Fruit fly (Drosophila melanogaster): Measurements from ENCODE around the gene wcy.

Gene wcy

DNA sequence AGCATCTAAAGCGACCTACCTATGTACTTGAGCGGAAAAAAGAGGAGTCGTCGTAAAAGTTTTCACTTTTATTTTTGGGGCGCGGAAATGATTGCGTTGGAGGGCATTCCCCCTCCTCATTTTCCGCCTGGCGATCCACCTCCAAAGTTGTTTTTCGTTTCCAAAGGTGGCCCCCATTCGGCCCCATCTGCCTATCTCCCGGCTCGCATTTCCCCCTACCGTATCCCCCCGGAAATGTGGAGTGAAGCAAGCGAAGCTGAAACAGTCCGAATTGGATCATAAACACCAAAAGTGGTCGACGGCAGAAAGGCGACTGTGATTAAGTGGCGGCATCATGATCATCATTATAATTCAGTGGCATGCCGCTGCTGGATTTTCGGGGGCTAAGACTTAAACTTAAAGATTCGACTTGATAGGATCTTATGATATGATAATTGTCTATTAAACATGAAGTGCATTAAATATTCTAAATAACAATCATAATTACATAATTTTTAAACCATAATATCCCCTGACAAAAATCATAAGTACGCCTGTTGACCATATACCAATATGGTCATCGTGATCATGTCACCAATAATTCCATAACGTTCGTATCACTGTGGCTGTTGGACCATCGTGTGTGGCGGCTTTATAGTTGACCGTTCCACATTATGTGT, 46.0 kb upstream of the wcy start (continued):
- TF ChIP-seq CG6854 (GFP tag; optimal IDR thresholded peaks at IDR 0.05): no peak
- TF ChIP-seq CG6792 (GFP tag; optimal IDR thresholded peaks at IDR 0.05): peak; percentile 52
- peak; percentile 37 for TF ChIP-seq CG10669 (GFP tag; optimal IDR thresholded peaks at IDR 0.05)
- peak; percentile 36 for TF ChIP-seq Ets96B (tag; optimal IDR thresholded peaks at IDR 0.05)
- TF ChIP-seq Ets21C (GFP tag; optimal IDR thresholded peaks at IDR 0.05): peak; percentile 10
- TF ChIP-seq fd59A (GFP tag; optimal IDR thresholded peaks at IDR 0.05): no peak
- TF ChIP-seq CG3032 (tag; optimal IDR thresholded peaks at IDR 0.05): peak; percentile 24
- TF ChIP-seq CG7368 (GFP tag; optimal IDR thresholded peaks at IDR 0.05): peak; percentile 55
- TF ChIP-seq salr (GFP tag; optimal IDR thresholded peaks at IDR 0.05): peak in 1 of 2 experiments; percentile 16
- TF ChIP-seq CG8632 (GFP tag; optimal IDR thresholded peaks at IDR 0.05): peak; percentile 68
- TF ChIP-seq CG8119 (GFP tag; IDR thresholded peaks at IDR 0.05): peak; percentile 38; the same call in 1 of the 3 replicates
- TF ChIP-seq CG1621 (tag; optimal IDR thresholded peaks at IDR 0.05): peak; percentile 24
- peak; percentile 52; the same call in 1 of the 3 replicates for TF ChIP-seq CG6163 (GFP tag; IDR thresholded peaks at IDR 0.05)
- TF ChIP-seq Sox14 (GFP tag; optimal IDR thresholded peaks at IDR 0.05): peak; percentile 18
- TF ChIP-seq lz (GFP tag; optimal IDR thresholded peaks at IDR 0.05): peak; percentile 68
- peak; percentile 64 for TF ChIP-seq CG34406 (GFP tag; optimal IDR thresholded peaks at IDR 0.05)
- peak; percentile 65 for TF ChIP-seq Met (GFP tag; optimal IDR thresholded peaks at IDR 0.05)
- peak; percentile 1 for TF ChIP-seq Eip93F (GFP tag; optimal IDR thresholded peaks at IDR 0.05)
- peak; percentile 40 for TF ChIP-seq net (GFP tag; optimal IDR thresholded peaks at IDR 0.05)
- no peak for TF ChIP-seq dsx (GFP tag; optimal IDR thresholded peaks at IDR 0.05; ENCODE audit: poor library complexity, severe bottlenecking)
- TF ChIP-seq Blimp-1 (GFP tag; optimal IDR thresholded peaks at IDR 0.05): no peak
- no peak for TF ChIP-seq spab (GFP tag; optimal IDR thresholded peaks at IDR 0.05)
- no peak for TF ChIP-seq fkh (GFP tag; optimal IDR thresholded peaks at IDR 0.05)

DNA sequence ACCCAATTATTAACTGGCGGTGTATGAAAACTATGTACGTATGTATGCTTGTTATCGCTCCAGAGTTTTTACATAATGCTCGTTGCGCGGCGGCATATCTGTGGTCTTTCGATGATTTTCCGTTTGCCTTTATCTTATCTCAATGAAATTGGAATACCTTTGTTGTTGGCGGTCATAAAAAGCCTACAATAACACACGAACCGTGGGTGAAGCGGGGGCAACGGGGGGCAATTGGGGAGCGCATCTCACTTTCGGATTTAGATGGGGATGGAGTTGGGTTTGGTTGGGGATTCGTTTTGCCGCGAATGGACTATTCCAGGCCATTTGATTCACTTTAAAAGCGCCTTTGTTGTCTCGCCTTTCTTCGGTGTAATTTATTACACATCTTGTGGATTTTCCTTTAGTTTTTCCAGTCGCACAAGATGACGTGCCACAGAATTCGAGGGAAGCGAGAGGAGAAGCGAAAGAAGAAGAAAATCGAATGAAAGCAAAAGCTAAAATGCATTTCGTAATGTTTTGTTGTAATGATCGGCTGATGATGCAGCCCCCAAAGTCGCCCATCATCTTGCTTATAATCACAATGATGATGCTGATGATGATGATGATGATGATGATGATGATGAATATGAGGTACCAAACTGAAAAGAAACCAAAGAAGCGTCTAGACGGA, 44.9 kb upstream of the wcy start:
- TF ChIP-seq cyc (GFP tag; optimal IDR thresholded peaks at IDR 0.05) (no peak), svp (GFP tag) (peak; percentile 73)

DNA sequence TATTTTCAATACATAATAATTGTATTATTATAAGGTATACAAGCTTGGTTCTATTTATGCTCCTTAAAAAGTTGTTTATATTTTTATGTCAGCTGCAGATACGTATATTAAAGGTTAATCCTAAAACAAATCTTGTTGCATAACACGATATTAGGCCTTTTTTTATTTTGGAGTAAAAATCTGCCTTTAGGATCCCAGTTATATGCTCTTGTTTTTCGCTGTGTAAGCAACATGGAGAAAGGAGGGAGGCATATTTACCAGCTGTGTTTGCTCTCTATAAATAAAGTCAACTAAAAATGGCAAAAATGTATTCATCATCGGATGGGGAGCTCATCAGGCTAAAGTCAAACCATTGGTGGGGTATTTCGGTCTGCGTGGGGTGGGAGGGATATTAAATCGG, 43.9 kb upstream of the wcy start:
- TF ChIP-seq CG10631 (GFP tag; optimal IDR thresholded peaks at IDR 0.05): peak; percentile 23
- peak; percentile 27 for TF ChIP-seq CG6808 (GFP tag; optimal IDR thresholded peaks at IDR 0.05)
- TF ChIP-seq Sox14 (GFP tag; optimal IDR thresholded peaks at IDR 0.05): no peak
- no peak for TF ChIP-seq CG8319 (GFP tag; optimal IDR thresholded peaks at IDR 0.05)
- TF ChIP-seq CG34406 (GFP tag; optimal IDR thresholded peaks at IDR 0.05): peak; percentile 13
- TF ChIP-seq CG9139 (GFP tag; optimal IDR thresholded peaks at IDR 0.05): peak; percentile 3
- no peak for TF ChIP-seq Sox15 (GFP tag; optimal IDR thresholded peaks at IDR 0.05)
- TF ChIP-seq Hr39 (GFP tag; optimal IDR thresholded peaks at IDR 0.05): peak; percentile 12
- peak; percentile 34 for TF ChIP-seq CG6792 (GFP tag; optimal IDR thresholded peaks at IDR 0.05)
- peak; percentile 0 for TF ChIP-seq Ets96B (tag; optimal IDR thresholded peaks at IDR 0.05)
- TF ChIP-seq CG31627 (GFP tag; optimal IDR thresholded peaks at IDR 0.05): peak; percentile 16
- peak; percentile 9 for TF ChIP-seq CG3032 (tag; optimal IDR thresholded peaks at IDR 0.05)
- no peak for TF ChIP-seq Ets21C (GFP tag; optimal IDR thresholded peaks at IDR 0.05)
- TF ChIP-seq fkh (GFP tag; optimal IDR thresholded peaks at IDR 0.05): peak; percentile 55
- TF ChIP-seq CG11762 (GFP tag; optimal IDR thresholded peaks at IDR 0.05; ENCODE audit: insufficient read depth): no peak
- TF ChIP-seq net (GFP tag; optimal IDR thresholded peaks at IDR 0.05): peak; percentile 28
- peak; percentile 30 to 34 for TF ChIP-seq ss (GFP tag; optimal IDR thresholded peaks at IDR 0.05)
- no peak for TF ChIP-seq fd85E (GFP tag; optimal IDR thresholded peaks at IDR 0.05)
- TF ChIP-seq achi (GFP tag; optimal IDR thresholded peaks at IDR 0.05): peak; percentile 13
- peak; percentile 2 for TF ChIP-seq CG10669 (GFP tag; optimal IDR thresholded peaks at IDR 0.05)
- TF ChIP-seq CG1621 (tag; optimal IDR thresholded peaks at IDR 0.05): no peak
- TF ChIP-seq dac (GFP tag; optimal IDR thresholded peaks at IDR 0.05): no peak
- peak; percentile 39 for TF ChIP-seq esn (GFP tag; optimal IDR thresholded peaks at IDR 0.05)
- TF ChIP-seq CG11902 (GFP tag; optimal IDR thresholded peaks at IDR 0.05): no peak
- no peak for TF ChIP-seq salr (GFP tag; optimal IDR thresholded peaks at IDR 0.05)
- no peak for TF ChIP-seq spab (GFP tag; optimal IDR thresholded peaks at IDR 0.05)
- no peak for TF ChIP-seq CG3919 (GFP tag; optimal IDR thresholded peaks at IDR 0.05)
- TF ChIP-seq Sox102F (GFP tag; optimal IDR thresholded peaks at IDR 0.05): no peak
- peak; percentile 19 for TF ChIP-seq Met (GFP tag; optimal IDR thresholded peaks at IDR 0.05)
- no peak for TF ChIP-seq CG8119 (GFP tag; IDR thresholded peaks at IDR 0.05)
- TF ChIP-seq Eip78C (GFP tag): peak; percentile 80
- peak; percentile 30; the same call in 1 of the 3 replicates for TF ChIP-seq eg (GFP tag; IDR thresholded peaks at IDR 0.05)
- no peak for TF ChIP-seq CG11294 (GFP tag; IDR thresholded peaks at IDR 0.05)

Data from whole organism, prepupa.